Worm (Caenorhabditis elegans) whole organism, L4 larva: Measurements from ENCODE around the gene kap-1.

Source experiments
- D1046.2 ChIP-seq: fragments of 200-800 bp; sonication (Bioruptor generic); IDR thresholded peaks from 2 replicates; pipeline ENCODE4 v1.3.6; 2022; ENCODE audit warnings: missing genetic modification characterization, missing compliant biosample characterization
- T26A8.4 ChIP-seq: fragments of 200-800 bp; sonication (Bioruptor generic); IDR thresholded peaks from 2 replicates; pipeline ENCODE4 v1.3.6; 2022; ENCODE audit warnings: missing genetic modification characterization, missing compliant biosample characterization
- Y105C5A.15 ChIP-seq: fragments of 200-800 bp; sonication (Bioruptor generic); IDR thresholded peaks from 2 replicates; pipeline ENCODE4 v1.3.6; 2022; ENCODE audit warnings: missing genetic modification characterization, missing compliant biosample characterization
- Y5F2A.4 ChIP-seq: fragments of 200-800 bp; sonication (Bioruptor generic); optimal IDR thresholded peaks from 2 replicates; lab custom pipeline; 2018; ENCODE audit warnings: mild to moderate bottlenecking, missing genetic modification characterization, missing compliant biosample characterization
- Y75B8A.6 ChIP-seq: fragments of 200-800 bp; sonication (Bioruptor generic); IDR thresholded peaks from 2 replicates; pipeline ENCODE4 v1.3.6; 2022; ENCODE audit warnings: missing genetic modification reagents, missing genetic modification characterization, missing compliant biosample characterization
- ZK546.5 ChIP-seq, 2 experiments: sonication (generic microtip); optimal IDR thresholded peaks; 2 replicates each; lab custom pipeline; 2017; ENCODE audit warnings: missing biosample characterization in 2 of 2, missing genetic modification characterization in 2 of 2
- ama-1 ChIP-seq: fragments of 150-350 bp; optimal IDR thresholded peaks from 2 replicates; lab custom pipeline; 2014; ENCODE audit warnings: inconsistent platforms, mixed read lengths
- arid-1 ChIP-seq: fragments of 200-800 bp; sonication (Bioruptor generic); conservative IDR thresholded peaks from 2 replicates; pipeline ENCODE4 v1.3.6; 2022; ENCODE audit warnings: missing genetic modification reagents, missing genetic modification characterization, missing compliant biosample characterization
- attf-4 ChIP-seq: sonication (generic microtip); optimal IDR thresholded peaks from 3 replicates; lab custom pipeline; 2017; ENCODE audit warnings: missing biosample characterization, missing genetic modification characterization
- ces-1 ChIP-seq: fragments of 150-350 bp; sonication (generic microtip); optimal IDR thresholded peaks from 4 replicates; lab custom pipeline; 2014; ENCODE audit warnings: missing biosample characterization, missing genetic modification reagents, missing genetic modification characterization
- cey-2 ChIP-seq: sonication (generic microtip); optimal IDR thresholded peaks from 3 replicates; lab custom pipeline; 2017; ENCODE audit warnings: missing genetic modification characterization, mild to moderate bottlenecking, missing compliant biosample characterization, antibody characterized with exemption, borderline replicate concordance; ENCODE audit not compliant: insufficient read depth
- ctbp-1 ChIP-seq: fragments of 200-800 bp; sonication (Bioruptor generic); IDR thresholded peaks from 2 replicates; pipeline ENCODE4 v1.3.6; 2022; ENCODE audit warnings: missing genetic modification reagents, missing genetic modification characterization, missing compliant biosample characterization
- daf-16 ChIP-seq, 3 experiments: sonication (generic microtip); optimal IDR thresholded peaks; 2 replicates each; lab custom pipeline; 2016 to 2017; ENCODE audit warnings: missing genetic modification characterization in 3 of 3, missing genetic modification reagents in 3 of 3, mild to moderate bottlenecking in 2 of 3, missing compliant biosample characterization in 2 of 3, missing biosample characterization in 1 of 3, moderate library complexity in 1 of 3
- daf-8 ChIP-seq: fragments of 200-800 bp; sonication (Bioruptor generic); IDR thresholded peaks from 2 replicates; pipeline ENCODE4 v1.3.6; 2022; ENCODE audit warnings: missing genetic modification characterization, missing compliant biosample characterization
- dpl-1 ChIP-seq: fragments of 150-350 bp; optimal IDR thresholded peaks from 2 replicates; lab custom pipeline; 2014; ENCODE audit warnings: missing biosample characterization, missing genetic modification reagents, missing genetic modification characterization
- egl-27 ChIP-seq: sonication (generic microtip); optimal IDR thresholded peaks from 3 replicates; lab custom pipeline; 2017; ENCODE audit warnings: missing biosample characterization, missing genetic modification reagents, missing genetic modification characterization
- egl-43 ChIP-seq: fragments of 200-800 bp; sonication (Bioruptor generic); IDR thresholded peaks from 2 replicates; pipeline ENCODE4 v1.3.6; 2022; ENCODE audit warnings: missing genetic modification reagents, missing genetic modification characterization, missing compliant biosample characterization
- fos-1 ChIP-seq: fragments of 150-350 bp; optimal IDR thresholded peaks from 2 replicates; lab custom pipeline; 2014; ENCODE audit warnings: missing biosample characterization, missing genetic modification characterization
- hif-1 ChIP-seq, 2 experiments: sonication (generic microtip); optimal IDR thresholded peaks; 2 replicates each; lab custom pipeline; 2016 to 2017; ENCODE audit warnings: missing compliant biosample characterization in 2 of 2, missing genetic modification characterization in 2 of 2, missing genetic modification reagents in 2 of 2, missing genotype in 2 of 2, mild to moderate bottlenecking in 1 of 2
- hlh-11 ChIP-seq: fragments of 200-800 bp; sonication (Bioruptor generic); optimal IDR thresholded peaks from 2 replicates; lab custom pipeline; 2018; ENCODE audit warnings: mild to moderate bottlenecking, missing genetic modification characterization, missing compliant biosample characterization
- hlh-30 ChIP-seq: sonication (generic microtip); optimal IDR thresholded peaks from 2 replicates; lab custom pipeline; 2017; ENCODE audit warnings: antibody characterized with exemption, mild to moderate bottlenecking, missing genetic modification characterization, missing compliant biosample characterization; ENCODE audit not compliant: insufficient read depth
- lin-1 ChIP-seq: fragments of 200-800 bp; sonication (Bioruptor generic); IDR thresholded peaks from 2 replicates; pipeline ENCODE4 v1.3.6; 2022; ENCODE audit warnings: missing genetic modification reagents, missing genetic modification characterization, missing compliant biosample characterization
- lin-29 ChIP-seq: fragments of 200-800 bp; sonication (Bioruptor generic); IDR thresholded peaks from 2 replicates; pipeline ENCODE4 v1.3.6; 2022; ENCODE audit warnings: missing genetic modification reagents, missing genetic modification characterization, missing compliant biosample characterization
- mdl-1 ChIP-seq, 2 experiments: fragments of 150-350 bp in 1 of 2; sonication (generic microtip) in 1 of 2; optimal IDR thresholded peaks; 2 replicates each; lab custom pipeline; 2014 to 2017; ENCODE audit warnings: missing biosample characterization in 2 of 2, missing genetic modification characterization in 2 of 2
- mdt-29 ChIP-seq: fragments of 200-800 bp; sonication (Bioruptor generic); IDR thresholded peaks from 2 replicates; pipeline ENCODE4 v1.3.6; 2022; ENCODE audit warnings: missing genetic modification reagents, missing genetic modification characterization, missing compliant biosample characterization
- mep-1 ChIP-seq: fragments of 150-350 bp; sonication (generic microtip); optimal IDR thresholded peaks from 3 replicates; lab custom pipeline; 2014; ENCODE audit warnings: missing biosample characterization, missing genetic modification characterization
- mxl-2 ChIP-seq: fragments of 200-800 bp; sonication (Bioruptor generic); conservative IDR thresholded peaks from 2 replicates; pipeline ENCODE4 v1.3.6; 2022; ENCODE audit warnings: missing genetic modification reagents, missing genetic modification characterization, missing compliant biosample characterization
- mxl-3 ChIP-seq: fragments of 200-800 bp; sonication (Bioruptor generic); optimal IDR thresholded peaks from 2 replicates; lab custom pipeline; 2018; ENCODE audit warnings: mild to moderate bottlenecking, missing genetic modification characterization, missing compliant biosample characterization
- nhr-111 ChIP-seq: fragments of 200-800 bp; sonication (Bioruptor generic); optimal IDR thresholded peaks from 2 replicates; lab custom pipeline; 2018; ENCODE audit warnings: mild to moderate bottlenecking, missing genetic modification characterization, missing compliant biosample characterization
- nhr-25 ChIP-seq: sonication (generic microtip); optimal IDR thresholded peaks from 2 replicates; lab custom pipeline; 2017; ENCODE audit warnings: missing genetic modification characterization, mild to moderate bottlenecking, missing compliant biosample characterization, antibody characterized with exemption, moderate library complexity, borderline replicate concordance; ENCODE audit not compliant: insufficient read depth
- nhr-41 ChIP-seq: fragments of 200-800 bp; sonication (Bioruptor generic); IDR thresholded peaks from 2 replicates; pipeline ENCODE4 v1.3.6; 2022; ENCODE audit warnings: missing genetic modification reagents, missing genetic modification characterization, missing compliant biosample characterization
- nhr-42 ChIP-seq: fragments of 200-800 bp; sonication (Bioruptor generic); IDR thresholded peaks from 2 replicates; pipeline ENCODE4 v1.3.6; 2022; ENCODE audit warnings: missing genetic modification characterization, missing compliant biosample characterization
- nhr-48 ChIP-seq: sonication (generic microtip); optimal IDR thresholded peaks from 2 replicates; lab custom pipeline; 2016; ENCODE audit warnings: mild to moderate bottlenecking, missing genetic modification characterization, missing compliant biosample characterization
- nhr-6 ChIP-seq: fragments of 150-350 bp; optimal IDR thresholded peaks from 2 replicates; lab custom pipeline; 2014; ENCODE audit warnings: missing biosample characterization, missing genetic modification characterization
- nhr-76 ChIP-seq: fragments of 150-350 bp; optimal IDR thresholded peaks from 2 replicates; lab custom pipeline; 2014; ENCODE audit warnings: missing biosample characterization, missing genetic modification characterization
- pha-4 ChIP-seq, 2 experiments: fragments of 150-350 bp in 1 of 2; fragments of 200-800 bp in 1 of 2; sonication (Bioruptor generic) in 1 of 2; IDR thresholded peaks in 1 of 2; optimal IDR thresholded peaks in 1 of 2; 2 replicates each; pipeline versions ENCODE4 v1.3.6 to Lab custom; 2014 to 2022; ENCODE audit warnings: missing genetic modification characterization in 2 of 2, missing genetic modification reagents in 2 of 2, missing biosample characterization in 1 of 2, missing compliant biosample characterization in 1 of 2
- sdz-12 ChIP-seq: fragments of 200-800 bp; sonication (Bioruptor generic); optimal IDR thresholded peaks from 2 replicates; lab custom pipeline; 2018; ENCODE audit warnings: mild to moderate bottlenecking, missing genetic modification characterization, missing compliant biosample characterization
- skn-1 ChIP-seq: fragments of 150-350 bp; optimal IDR thresholded peaks from 2 replicates; lab custom pipeline; 2014; ENCODE audit warnings: missing biosample characterization, missing genetic modification characterization
- spr-1 ChIP-seq: sonication (generic microtip); optimal IDR thresholded peaks from 2 replicates; lab custom pipeline; 2016; ENCODE audit warnings: mild to moderate bottlenecking, missing genetic modification characterization, missing compliant biosample characterization
- spr-3 ChIP-seq: fragments of 200-800 bp; sonication (Bioruptor generic); optimal IDR thresholded peaks from 2 replicates; lab custom pipeline; 2018; ENCODE audit warnings: mild to moderate bottlenecking, missing genetic modification characterization, missing compliant biosample characterization
- unc-130 ChIP-seq: sonication (generic microtip); optimal IDR thresholded peaks from 2 replicates; lab custom pipeline; 2016; ENCODE audit warnings: missing genetic modification reagents, missing genetic modification characterization, missing compliant biosample characterization
- unc-39 ChIP-seq: sonication (generic microtip); optimal IDR thresholded peaks from 2 replicates; lab custom pipeline; 2017; ENCODE audit warnings: missing biosample characterization, missing genetic modification characterization
- unc-62 ChIP-seq, 3 experiments: fragments of 150-350 bp in 1 of 3; sonication (generic microtip); optimal IDR thresholded peaks in 2 of 3; peaks in 1 of 3; 1 replicate in 1 of 3; 2 replicates in 2 of 3; lab custom pipeline; 2014 to 2017; ENCODE audit warnings: missing biosample characterization in 3 of 3, missing genetic modification characterization in 3 of 3, missing genetic modification reagents in 3 of 3, missing genotype in 1 of 3
- zfp-2 ChIP-seq: sonication (generic microtip); optimal IDR thresholded peaks from 2 replicates; lab custom pipeline; 2016; ENCODE audit warnings: mild to moderate bottlenecking, missing genetic modification characterization, missing compliant biosample characterization
- zfp-3 ChIP-seq: fragments of 200-800 bp; sonication (Bioruptor generic); conservative IDR thresholded peaks from 2 replicates; pipeline ENCODE4 v1.3.6; 2022; ENCODE audit warnings: missing genetic modification reagents, missing genetic modification characterization, missing compliant biosample characterization
- zip-2 ChIP-seq: fragments of 150-350 bp; optimal IDR thresholded peaks from 2 replicates; lab custom pipeline; 2014; ENCODE audit warnings: missing biosample characterization, missing genetic modification characterization
- ztf-11 ChIP-seq: fragments of 150-350 bp; optimal IDR thresholded peaks from 2 replicates; lab custom pipeline; 2014; ENCODE audit warnings: missing biosample characterization, missing genetic modification characterization
- ztf-7 ChIP-seq: fragments of 150-350 bp; optimal IDR thresholded peaks from 2 replicates; lab custom pipeline; 2014; ENCODE audit warnings: missing biosample characterization, missing genetic modification characterization

kap-1 gene

ce11 chrIII:7376143-7376802, 37.6 kb downstream of the kap-1 start (continued):
- TF ChIP-seq arid-1, result peak; percentile 43; the same call in 1 of the 2 replicates
- peak; percentile 85 to 98 for TF ChIP-seq hif-1 (tag; optimal IDR thresholded peaks at IDR 0.05; lab: Kevin White, UChicago)
- TF ChIP-seq nhr-25, result peak; percentile 89
- TF ChIP-seq spr-3 (GFP tag; lab: Kevin White, UChicago), result peak; percentile 46
- no peak for TF ChIP-seq nhr-41 (GFP tag; lab: Robert Waterston, UW)
- no peak for TF ChIP-seq ZK546.5 (tag; optimal IDR thresholded peaks at IDR 0.05; lab: Kevin White, UChicago)
- TF ChIP-seq unc-39 (tag; lab: Kevin White, UChicago), result no peak
- no peak for TF ChIP-seq zfp-2 (tag; lab: Kevin White, UChicago)
- peak; percentile 93 to 98 for TF ChIP-seq mdl-1 (tag; optimal IDR thresholded peaks at IDR 0.05; lab: Kevin White, UChicago)
- TF ChIP-seq mep-1 (tag; lab: Kevin White, UChicago), result peak; percentile 79
- no peak for TF ChIP-seq daf-16 (GFP tag; optimal IDR thresholded peaks at IDR 0.05; lab: Kevin White, UChicago)
- peak; percentile 68 for TF ChIP-seq daf-16 (tag; optimal IDR thresholded peaks at IDR 0.05; lab: Kevin White, UChicago)
- no peak for TF ChIP-seq nhr-42
- no peak for TF ChIP-seq ctbp-1 (GFP tag; lab: Robert Waterston, UW)
- peak in 1 of 2 experiments; percentile 98 for TF ChIP-seq unc-62 (GFP tag; optimal IDR thresholded peaks at IDR 0.05 in 1 of 2; lab: Kevin White, UChicago)
- TF ChIP-seq unc-62 (tag; optimal IDR thresholded peaks at IDR 0.05; lab: Kevin White, UChicago), result no peak
- 0 out of 2 replicates have a peak, but pooled peaks have one; percentile 46 for TF ChIP-seq zfp-3 (GFP tag; lab: Robert Waterston, UW)
- TF ChIP-seq T26A8.4 (GFP tag; lab: Robert Waterston, UW), result peak; percentile 74
- no peak for TF ChIP-seq attf-4
- no peak for TF ChIP-seq fos-1 (tag; lab: Kevin White, UChicago)
- no peak for TF ChIP-seq daf-8 (GFP tag; lab: Robert Waterston, UW)
- no peak for TF ChIP-seq spr-1 (tag; lab: Kevin White, UChicago)
- peak; percentile 89 for TF ChIP-seq nhr-48 (tag; lab: Kevin White, UChicago)
- TF ChIP-seq skn-1 (tag; lab: Kevin White, UChicago), result no peak
- no peak for TF ChIP-seq mxl-2 (GFP tag; lab: Robert Waterston, UW)
- no peak for TF ChIP-seq Y5F2A.4
- peak; percentile 92 for TF ChIP-seq hlh-11 (tag; lab: Kevin White, UChicago)
- TF ChIP-seq nhr-76 (tag; lab: Kevin White, UChicago), result no peak
- no peak for TF ChIP-seq sdz-12
- no peak for TF ChIP-seq lin-1 (GFP tag; lab: Robert Waterston, UW)
- no peak for TF ChIP-seq nhr-6 (tag; lab: Kevin White, UChicago)
- no peak for TF ChIP-seq zip-2 (tag; lab: Kevin White, UChicago)
- TF ChIP-seq D1046.2 (GFP tag; lab: Robert Waterston, UW), result no peak
- TF ChIP-seq ztf-11 (tag; lab: Kevin White, UChicago), result no peak
- TF ChIP-seq egl-27 (tag; lab: Kevin White, UChicago), result no peak
- no peak for TF ChIP-seq Y105C5A.15 (GFP tag; lab: Robert Waterston, UW)
- TF ChIP-seq lin-29 (GFP tag; lab: Robert Waterston, UW), result no peak
- no peak for TF ChIP-seq ztf-7 (tag; lab: Kevin White, UChicago)
- TF ChIP-seq hlh-30 (tag; lab: Kevin White, UChicago), result peak; percentile 96
- TF ChIP-seq mxl-3, result peak; percentile 92
- peak; percentile 49 for TF ChIP-seq dpl-1 (GFP tag; lab: Kevin White, UChicago)
- no peak for TF ChIP-seq nhr-111 (GFP tag; lab: Kevin White, UChicago)
- peak; percentile 56; the same call in 1 of the 2 replicates for TF ChIP-seq egl-43 (GFP tag; lab: Robert Waterston, UW)
- TF ChIP-seq Y75B8A.6 (GFP tag; lab: Robert Waterston, UW), result no peak
- peak; percentile 77 for TF ChIP-seq ama-1 (lab: Kevin White, UChicago)
- TF ChIP-seq pha-4 (GFP tag; IDR thresholded peaks at IDR 0.05; lab: Robert Waterston, UW), result no peak
- TF ChIP-seq pha-4 (tag; optimal IDR thresholded peaks at IDR 0.05; lab: Kevin White, UChicago), result no peak
- peak; percentile 64 for TF ChIP-seq cey-2 (tag; lab: Kevin White, UChicago)
- TF ChIP-seq unc-130 (GFP tag; lab: Kevin White, UChicago), result no peak
- TF ChIP-seq mdt-29 (GFP tag; lab: Robert Waterston, UW), result peak; percentile 91
- TF ChIP-seq ces-1, result no peak
